Worm (Caenorhabditis elegans) whole organism, L4 larva: ENCODE results near the gene C17H11.4.

Source experiments
- D1046.2 ChIP-seq: fragments of 200-800 bp; sonication (Bioruptor generic); IDR thresholded peaks from 2 replicates; pipeline ENCODE4 v1.3.6; 2022; ENCODE audit warnings: missing genetic modification characterization, missing compliant biosample characterization
- F49E8.2 ChIP-seq: sonication (generic microtip); optimal IDR thresholded peaks from 2 replicates; lab custom pipeline; 2016; ENCODE audit warnings: missing compliant biosample characterization, mild to moderate bottlenecking, missing genetic modification characterization, borderline replicate concordance
- R02D3.7 ChIP-seq: fragments of 150-350 bp; sonication (generic microtip); optimal IDR thresholded peaks from 3 replicates; lab custom pipeline; 2014; ENCODE audit warnings: missing biosample characterization, missing genetic modification characterization
- T20F7.1 ChIP-seq: fragments of 200-800 bp; sonication (Bioruptor generic); optimal IDR thresholded peaks from 2 replicates; lab custom pipeline; 2018; ENCODE audit warnings: mild to moderate bottlenecking, missing genetic modification characterization, missing compliant biosample characterization
- T26A8.4 ChIP-seq: fragments of 200-800 bp; sonication (Bioruptor generic); IDR thresholded peaks from 2 replicates; pipeline ENCODE4 v1.3.6; 2022; ENCODE audit warnings: missing genetic modification characterization, missing compliant biosample characterization
- Y105C5A.15 ChIP-seq: fragments of 200-800 bp; sonication (Bioruptor generic); IDR thresholded peaks from 2 replicates; pipeline ENCODE4 v1.3.6; 2022; ENCODE audit warnings: missing genetic modification characterization, missing compliant biosample characterization
- Y75B8A.6 ChIP-seq: fragments of 200-800 bp; sonication (Bioruptor generic); IDR thresholded peaks from 2 replicates; pipeline ENCODE4 v1.3.6; 2022; ENCODE audit warnings: missing genetic modification reagents, missing genetic modification characterization, missing compliant biosample characterization
- aly-2 ChIP-seq: sonication (generic microtip); optimal IDR thresholded peaks from 2 replicates; lab custom pipeline; 2018; ENCODE audit warnings: missing biosample characterization, missing genetic modification characterization
- ama-1 ChIP-seq: fragments of 150-350 bp; optimal IDR thresholded peaks from 2 replicates; lab custom pipeline; 2014; ENCODE audit warnings: inconsistent platforms, mixed read lengths
- arid-1 ChIP-seq: fragments of 200-800 bp; sonication (Bioruptor generic); conservative IDR thresholded peaks from 2 replicates; pipeline ENCODE4 v1.3.6; 2022; ENCODE audit warnings: missing genetic modification reagents, missing genetic modification characterization, missing compliant biosample characterization
- attf-4 ChIP-seq: sonication (generic microtip); optimal IDR thresholded peaks from 3 replicates; lab custom pipeline; 2017; ENCODE audit warnings: missing biosample characterization, missing genetic modification characterization
- ceh-28 ChIP-seq: fragments of 150-350 bp; optimal IDR thresholded peaks from 2 replicates; lab custom pipeline; 2014; ENCODE audit warnings: missing biosample characterization, missing genetic modification reagents, missing genetic modification characterization
- ceh-82 ChIP-seq: sonication (generic microtip); optimal IDR thresholded peaks from 2 replicates; lab custom pipeline; 2017; ENCODE audit warnings: missing biosample characterization, missing genetic modification characterization
- ces-1 ChIP-seq: fragments of 150-350 bp; sonication (generic microtip); optimal IDR thresholded peaks from 4 replicates; lab custom pipeline; 2014; ENCODE audit warnings: missing biosample characterization, missing genetic modification reagents, missing genetic modification characterization
- cey-2 ChIP-seq: sonication (generic microtip); optimal IDR thresholded peaks from 3 replicates; lab custom pipeline; 2017; ENCODE audit warnings: missing genetic modification characterization, mild to moderate bottlenecking, missing compliant biosample characterization, antibody characterized with exemption, borderline replicate concordance; ENCODE audit not compliant: insufficient read depth
- daf-12 ChIP-seq: fragments of 150-350 bp; optimal IDR thresholded peaks from 2 replicates; lab custom pipeline; 2014; ENCODE audit warnings: missing biosample characterization, missing genetic modification reagents, missing genetic modification characterization
- daf-19 ChIP-seq: fragments of 200-800 bp; sonication (Bioruptor generic); conservative IDR thresholded peaks from 2 replicates; pipeline ENCODE4 v1.3.6; 2022; ENCODE audit warnings: missing genetic modification characterization, missing compliant biosample characterization
- dmd-6 ChIP-seq: fragments of 200-800 bp; sonication (Bioruptor generic); IDR thresholded peaks from 2 replicates; pipeline ENCODE4 v1.3.6; 2022; ENCODE audit warnings: missing genetic modification reagents, missing genetic modification characterization, missing compliant biosample characterization
- dmd-9 ChIP-seq: fragments of 200-800 bp; sonication (Bioruptor generic); IDR thresholded peaks from 2 replicates; pipeline ENCODE4 v1.3.6; 2022; ENCODE audit warnings: missing genetic modification reagents, missing genetic modification characterization, missing compliant biosample characterization
- egl-27 ChIP-seq: sonication (generic microtip); optimal IDR thresholded peaks from 3 replicates; lab custom pipeline; 2017; ENCODE audit warnings: missing biosample characterization, missing genetic modification reagents, missing genetic modification characterization
- fos-1 ChIP-seq: fragments of 150-350 bp; optimal IDR thresholded peaks from 2 replicates; lab custom pipeline; 2014; ENCODE audit warnings: missing biosample characterization, missing genetic modification characterization
- hif-1 ChIP-seq, 2 experiments: sonication (generic microtip); optimal IDR thresholded peaks; 2 replicates each; lab custom pipeline; 2016 to 2017; ENCODE audit warnings: missing compliant biosample characterization in 2 of 2, missing genetic modification characterization in 2 of 2, missing genetic modification reagents in 2 of 2, missing genotype in 2 of 2, mild to moderate bottlenecking in 1 of 2
- hlh-11 ChIP-seq: fragments of 200-800 bp; sonication (Bioruptor generic); optimal IDR thresholded peaks from 2 replicates; lab custom pipeline; 2018; ENCODE audit warnings: mild to moderate bottlenecking, missing genetic modification characterization, missing compliant biosample characterization
- hlh-30 ChIP-seq: sonication (generic microtip); optimal IDR thresholded peaks from 2 replicates; lab custom pipeline; 2017; ENCODE audit warnings: antibody characterized with exemption, mild to moderate bottlenecking, missing genetic modification characterization, missing compliant biosample characterization; ENCODE audit not compliant: insufficient read depth
- jun-1 ChIP-seq: fragments of 150-350 bp; optimal IDR thresholded peaks from 2 replicates; lab custom pipeline; 2014; ENCODE audit warnings: missing biosample characterization, missing genetic modification reagents, missing genetic modification characterization
- lin-1 ChIP-seq: fragments of 200-800 bp; sonication (Bioruptor generic); IDR thresholded peaks from 2 replicates; pipeline ENCODE4 v1.3.6; 2022; ENCODE audit warnings: missing genetic modification reagents, missing genetic modification characterization, missing compliant biosample characterization
- lin-38 ChIP-seq: fragments of 200-800 bp; sonication (Bioruptor generic); IDR thresholded peaks from 2 replicates; pipeline ENCODE4 v1.3.6; 2022; ENCODE audit warnings: missing genetic modification reagents, missing genetic modification characterization, missing compliant biosample characterization
- madf-5 ChIP-seq, 2 experiments: fragments of 200-800 bp; sonication (Bioruptor generic); IDR thresholded peaks; 2 replicates each; pipeline ENCODE4 v1.3.6; 2022; ENCODE audit warnings: missing compliant biosample characterization in 2 of 2, missing genetic modification characterization in 2 of 2
- mdl-1 ChIP-seq, 2 experiments: fragments of 150-350 bp in 1 of 2; sonication (generic microtip) in 1 of 2; optimal IDR thresholded peaks; 2 replicates each; lab custom pipeline; 2014 to 2017; ENCODE audit warnings: missing biosample characterization in 2 of 2, missing genetic modification characterization in 2 of 2
- mxl-2 ChIP-seq: fragments of 200-800 bp; sonication (Bioruptor generic); conservative IDR thresholded peaks from 2 replicates; pipeline ENCODE4 v1.3.6; 2022; ENCODE audit warnings: missing genetic modification reagents, missing genetic modification characterization, missing compliant biosample characterization
- nhr-237 ChIP-seq: sonication (generic microtip); optimal IDR thresholded peaks from 2 replicates; lab custom pipeline; 2017; ENCODE audit warnings: missing biosample characterization, missing genetic modification characterization
- nhr-41 ChIP-seq: fragments of 200-800 bp; sonication (Bioruptor generic); IDR thresholded peaks from 2 replicates; pipeline ENCODE4 v1.3.6; 2022; ENCODE audit warnings: missing genetic modification reagents, missing genetic modification characterization, missing compliant biosample characterization
- nhr-42 ChIP-seq: fragments of 200-800 bp; sonication (Bioruptor generic); IDR thresholded peaks from 2 replicates; pipeline ENCODE4 v1.3.6; 2022; ENCODE audit warnings: missing genetic modification characterization, missing compliant biosample characterization
- nhr-48 ChIP-seq: sonication (generic microtip); optimal IDR thresholded peaks from 2 replicates; lab custom pipeline; 2016; ENCODE audit warnings: mild to moderate bottlenecking, missing genetic modification characterization, missing compliant biosample characterization
- nhr-6 ChIP-seq: fragments of 150-350 bp; optimal IDR thresholded peaks from 2 replicates; lab custom pipeline; 2014; ENCODE audit warnings: missing biosample characterization, missing genetic modification characterization
- pha-4 ChIP-seq, 2 experiments: fragments of 150-350 bp in 1 of 2; fragments of 200-800 bp in 1 of 2; sonication (Bioruptor generic) in 1 of 2; IDR thresholded peaks in 1 of 2; optimal IDR thresholded peaks in 1 of 2; 2 replicates each; pipeline versions ENCODE4 v1.3.6 to Lab custom; 2014 to 2022; ENCODE audit warnings: missing genetic modification characterization in 2 of 2, missing genetic modification reagents in 2 of 2, missing biosample characterization in 1 of 2, missing compliant biosample characterization in 1 of 2
- pqm-1 ChIP-seq: sonication (generic microtip); optimal IDR thresholded peaks from 2 replicates; lab custom pipeline; 2017; ENCODE audit warnings: missing biosample characterization, missing genetic modification characterization
- rbr-2 ChIP-seq: sonication (generic microtip); optimal IDR thresholded peaks from 2 replicates; lab custom pipeline; 2016; ENCODE audit warnings: missing genotype, missing genetic modification characterization, missing compliant biosample characterization
- snpc-1.2 ChIP-seq: fragments of 200-800 bp; sonication (Bioruptor generic); IDR thresholded peaks from 2 replicates; pipeline ENCODE4 v1.3.6; 2022; ENCODE audit warnings: missing genetic modification reagents, missing genetic modification characterization, missing compliant biosample characterization
- snpc-4 ChIP-seq: fragments of 150-350 bp; optimal IDR thresholded peaks from 2 replicates; lab custom pipeline; 2014; ENCODE audit warnings: missing biosample characterization, missing genetic modification characterization
- spr-1 ChIP-seq: sonication (generic microtip); optimal IDR thresholded peaks from 2 replicates; lab custom pipeline; 2016; ENCODE audit warnings: mild to moderate bottlenecking, missing genetic modification characterization, missing compliant biosample characterization
- spr-3 ChIP-seq: fragments of 200-800 bp; sonication (Bioruptor generic); optimal IDR thresholded peaks from 2 replicates; lab custom pipeline; 2018; ENCODE audit warnings: mild to moderate bottlenecking, missing genetic modification characterization, missing compliant biosample characterization
- tag-97 ChIP-seq: fragments of 200-800 bp; sonication (Bioruptor generic); IDR thresholded peaks from 2 replicates; pipeline ENCODE4 v1.3.6; 2022; ENCODE audit warnings: missing genetic modification characterization, missing compliant biosample characterization
- unc-130 ChIP-seq: sonication (generic microtip); optimal IDR thresholded peaks from 2 replicates; lab custom pipeline; 2016; ENCODE audit warnings: missing genetic modification reagents, missing genetic modification characterization, missing compliant biosample characterization
- zfp-2 ChIP-seq: sonication (generic microtip); optimal IDR thresholded peaks from 2 replicates; lab custom pipeline; 2016; ENCODE audit warnings: mild to moderate bottlenecking, missing genetic modification characterization, missing compliant biosample characterization
- zfp-3 ChIP-seq: fragments of 200-800 bp; sonication (Bioruptor generic); conservative IDR thresholded peaks from 2 replicates; pipeline ENCODE4 v1.3.6; 2022; ENCODE audit warnings: missing genetic modification reagents, missing genetic modification characterization, missing compliant biosample characterization
- zip-11 ChIP-seq: fragments of 200-800 bp; sonication (Bioruptor generic); IDR thresholded peaks from 2 replicates; pipeline ENCODE4 v1.3.6; 2022; ENCODE audit warnings: missing genetic modification characterization, missing compliant biosample characterization
- ztf-7 ChIP-seq: fragments of 150-350 bp; optimal IDR thresholded peaks from 2 replicates; lab custom pipeline; 2014; ENCODE audit warnings: missing biosample characterization, missing genetic modification characterization

Gene C17H11.4

ce11 chrX:8156502-8156901 is 24.9 kb downstream of the C17H11.4 start (continued):
- no peak for TF ChIP-seq zip-11
- no peak for TF ChIP-seq daf-12 (tag; lab: Kevin White, UChicago)
- no peak for TF ChIP-seq spr-1 (tag; lab: Kevin White, UChicago)

DNA sequence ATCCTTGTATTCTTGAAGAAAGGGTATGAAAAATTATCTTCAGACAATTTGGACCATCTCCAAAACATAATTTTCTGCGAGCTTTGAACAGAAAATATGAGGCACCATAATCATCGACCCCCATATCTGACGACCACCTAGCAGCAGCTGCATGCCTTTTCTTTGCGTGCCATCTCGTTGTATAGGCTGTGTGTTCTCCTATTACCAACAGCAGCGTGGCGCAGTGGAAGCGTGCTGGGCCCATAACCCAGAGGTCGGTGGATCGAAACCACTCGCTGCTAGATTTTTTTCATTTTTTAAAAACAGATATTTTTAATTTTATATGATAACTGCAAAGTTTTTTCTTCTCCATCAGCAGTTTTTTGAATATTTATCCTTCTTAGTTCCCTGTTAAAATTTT is 25.5 kb downstream of the C17H11.4 start:
- TF ChIP-seq ceh-82 (tag; lab: Kevin White, UChicago) (no peak), nhr-6 (tag; lab: Kevin White, UChicago) (no peak), Y105C5A.15 (GFP tag; lab: Robert Waterston, UW) (peak; percentile 81; the same call in 1 of the 2 replicates), egl-27 (tag; lab: Kevin White, UChicago) (no peak), T20F7.1 (GFP tag; lab: Kevin White, UChicago) (no peak), ama-1 (lab: Kevin White, UChicago) (no peak), F49E8.2 (tag; lab: Kevin White, UChicago) (no peak), cey-2 (tag; lab: Kevin White, UChicago) (no peak), nhr-48 (tag; lab: Kevin White, UChicago) (no peak), hlh-11 (no peak), jun-1 (tag; lab: Kevin White, UChicago) (no peak), unc-130 (GFP tag; lab: Kevin White, UChicago) (no peak), rbr-2 (tag; lab: Kevin White, UChicago) (no peak), lin-38 (peak; percentile 52), Y75B8A.6 (GFP tag; lab: Robert Waterston, UW) (0 out of 2 replicates have a peak, but pooled peaks have one; percentile 61), D1046.2 (GFP tag; lab: Robert Waterston, UW) (no peak), ztf-7 (tag; lab: Kevin White, UChicago) (no peak), ces-1 (no peak), ceh-28 (tag; lab: Kevin White, UChicago) (no peak), T26A8.4 (no peak; the same call in 1 of the 2 replicates), R02D3.7 (tag; lab: Kevin White, UChicago) (no peak), snpc-4 (tag; lab: Kevin White, UChicago) (no peak), pha-4 (GFP tag; IDR thresholded peaks at IDR 0.05; lab: Robert Waterston, UW) (peak; percentile 73), pha-4 (tag; optimal IDR thresholded peaks at IDR 0.05; lab: Kevin White, UChicago) (no peak), mdl-1 (tag; optimal IDR thresholded peaks at IDR 0.05; lab: Kevin White, UChicago) (no peak), attf-4 (tag; lab: Kevin White, UChicago) (no peak), pqm-1 (tag; lab: Kevin White, UChicago) (no peak), nhr-41 (GFP tag; lab: Robert Waterston, UW) (peak; percentile 64; the same call in 1 of the 2 replicates), nhr-42 (GFP tag; lab: Robert Waterston, UW) (peak; percentile 66; the same call in 1 of the 2 replicates), madf-5 (GFP tag; IDR thresholded peaks at IDR 0.05; lab: Robert Waterston, UW) (peak in 1 of 2 experiments; percentile 78; a peak in 3 of 4 replicates), snpc-1.2 (GFP tag; lab: Robert Waterston, UW) (0 out of 2 replicates have a peak, but pooled peaks have one; percentile 9), spr-3 (GFP tag; lab: Kevin White, UChicago) (no peak), dmd-6 (no peak; the same call in 1 of the 2 replicates), dmd-9 (GFP tag; lab: Robert Waterston, UW) (0 out of 2 replicates have a peak, but pooled peaks have one; percentile 37), nhr-237 (no peak), zfp-3 (0 out of 2 replicates have a peak, but pooled peaks have one; percentile 42), hlh-30 (tag; lab: Kevin White, UChicago) (no peak), arid-1 (GFP tag; lab: Robert Waterston, UW) (peak; percentile 65), lin-1 (GFP tag; lab: Robert Waterston, UW) (peak; percentile 66; the same call in 1 of the 2 replicates), tag-97 (GFP tag; lab: Robert Waterston, UW) (no peak), daf-19 (GFP tag; lab: Robert Waterston, UW) (no peak), hif-1 (tag; optimal IDR thresholded peaks at IDR 0.05; lab: Kevin White, UChicago) (no peak), fos-1 (tag; lab: Kevin White, UChicago) (no peak), mxl-2 (no peak), zfp-2 (tag; lab: Kevin White, UChicago) (no peak), aly-2 (tag; lab: Kevin White, UChicago) (no peak), spr-1 (tag; lab: Kevin White, UChicago) (no peak)
